Worm (Caenorhabditis elegans): Measurements from ENCODE around the gene C45G9.12.

- TF ChIP-seq unc-62 (GFP tag; optimal IDR thresholded peaks at IDR 0.05): no peak
- TF ChIP-seq sptf-1 (tag; optimal IDR thresholded peaks at IDR 0.05): no peak
- TF ChIP-seq tbx-8 (GFP tag; optimal IDR thresholded peaks at IDR 0.05): no peak
- TF ChIP-seq elt-3 (tag; optimal IDR thresholded peaks at IDR 0.05): no peak
- TF ChIP-seq snpc-4 (tag; optimal IDR thresholded peaks at IDR 0.05): no peak
- TF ChIP-seq nhr-237 (tag; optimal IDR thresholded peaks at IDR 0.05): no peak
- TF ChIP-seq lin-32 (GFP tag; optimal IDR thresholded peaks at IDR 0.05): no peak
- TF ChIP-seq nhr-28 (tag; optimal IDR thresholded peaks at IDR 0.05): no peak
- TF ChIP-seq ztf-11 (tag; optimal IDR thresholded peaks at IDR 0.05): no peak
- TF ChIP-seq mls-2 (tag; optimal IDR thresholded peaks at IDR 0.05): no peak
- no peak for TF ChIP-seq drap-1 (GFP tag; optimal IDR thresholded peaks at IDR 0.05)
Measured at ce11 chrIII:5025136-5025629, 46.2 kb downstream of the C45G9.12 start.

Measured in whole organism, mixed stage, embryonic.